Fruit fly (Drosophila melanogaster) whole organism, adult: ENCODE data around the gene Svil.

ENCODE experiments used
- CG11617 ChIP-seq: fragments of 200-800 bp; sonication (Bioruptor generic); optimal IDR thresholded peaks from 2 replicates; lab custom pipeline; 2017; ENCODE audit warnings: mild to moderate bottlenecking, missing biosample characterization, missing genetic modification reagents, missing genetic modification characterization
- CG1620 ChIP-seq: fragments of 200-800 bp; sonication (Bioruptor generic); optimal IDR thresholded peaks from 2 replicates; lab custom pipeline; 2016; ENCODE audit warnings: missing biosample characterization, missing genetic modification characterization
- Hr96 ChIP-seq: fragments of 200-800 bp; sonication (Bioruptor generic); optimal IDR thresholded peaks from 2 replicates; lab custom pipeline; 2016; ENCODE audit warnings: missing biosample characterization, missing genetic modification characterization
- Mnt ChIP-seq: fragments of 200-800 bp; sonication (Bioruptor generic); optimal IDR thresholded peaks from 2 replicates; lab custom pipeline; 2016; ENCODE audit warnings: missing biosample characterization, mild to moderate bottlenecking, missing genetic modification characterization
- cic ChIP-seq: fragments of 200-800 bp; sonication (Bioruptor generic); optimal IDR thresholded peaks from 2 replicates; lab custom pipeline; 2017; ENCODE audit warnings: missing biosample characterization, mild to moderate bottlenecking, missing genetic modification characterization, moderate library complexity

- TF ChIP-seq CG1620 (GFP tag; lab: Kevin White, UChicago) (no peak), Mnt (no peak), CG11617 (no peak), Hr96 (GFP tag; lab: Kevin White, UChicago) (no peak), cic (GFP tag; lab: Kevin White, UChicago) (no peak)
These were observed 10.4 kb downstream of the Svil start for dm6 chr3L:2387816-2388215.
